Worm (Caenorhabditis elegans) whole organism, late embryonic: Measurements from ENCODE around the gene F59A6.2.

Experiments used
- C08G9.2 ChIP-seq: sonication (generic microtip); optimal IDR thresholded peaks from 2 replicates; lab custom pipeline; 2016; ENCODE audit warnings: mild to moderate bottlenecking, missing genetic modification characterization, moderate library complexity, missing compliant biosample characterization
- ama-1 ChIP-seq: fragments of 150-350 bp; optimal IDR thresholded peaks from 2 replicates; lab custom pipeline; 2014
- dmd-4 ChIP-seq: sonication (generic microtip); optimal IDR thresholded peaks from 2 replicates; lab custom pipeline; 2016; ENCODE audit warnings: borderline replicate concordance, missing genetic modification characterization, missing compliant biosample characterization
- elt-2 ChIP-seq: sonication (generic microtip); optimal IDR thresholded peaks from 2 replicates; lab custom pipeline; 2016; ENCODE audit warnings: missing genetic modification reagents, missing genetic modification characterization, missing compliant biosample characterization
- lin-11 ChIP-seq: fragments of 200-800 bp; sonication (Bioruptor generic); optimal IDR thresholded peaks from 2 replicates; lab custom pipeline; 2018; ENCODE audit warnings: mild to moderate bottlenecking, missing genetic modification characterization, missing compliant biosample characterization
- pag-3 ChIP-seq: sonication (generic microtip); optimal IDR thresholded peaks from 2 replicates; lab custom pipeline; 2016; ENCODE audit warnings: missing compliant biosample characterization, missing genetic modification characterization, borderline replicate concordance

DNA sequence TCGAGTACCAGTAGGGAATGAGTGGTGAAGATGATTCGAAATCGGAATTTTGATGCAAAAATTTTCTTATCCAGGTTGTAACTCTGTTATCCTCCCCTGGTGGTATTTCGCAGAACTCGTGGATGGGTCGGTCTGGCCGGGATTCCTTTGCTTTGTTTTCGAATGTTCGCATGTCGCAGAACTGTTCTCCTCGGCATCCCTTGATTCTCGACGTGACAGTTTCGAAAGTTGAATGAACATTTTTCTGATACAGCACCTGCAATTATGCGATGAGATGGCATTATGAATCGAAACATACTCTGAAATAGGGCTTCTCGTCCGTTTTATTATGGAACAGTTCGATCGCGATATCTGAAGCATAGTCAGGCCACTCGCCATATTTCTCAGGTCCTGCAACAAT is 41.8 kb downstream of the F59A6.2 start:
- TF ChIP-seq lin-11 (tag; lab: Kevin White, UChicago) (no peak), dmd-4 (tag; lab: Kevin White, UChicago) (no peak), pag-3 (no peak), elt-2 (tag; lab: Kevin White, UChicago) (no peak), C08G9.2 (no peak), ama-1 (no peak)
